Worm (Caenorhabditis elegans): ENCODE data around the gene Y113G7B.15.

Gene Y113G7B.15

ce11 chrV:20186579-20186978 is 47.1 kb downstream of the Y113G7B.15 start, which contains the start of gene srz-16:
Gene srz-16, minus strand, starts transcription at chrV:20186679.
- TF ChIP-seq dao-5 (tag; optimal IDR thresholded peaks at IDR 0.05) (no peak), him-1 (tag; optimal IDR thresholded peaks at IDR 0.05) (no peak), W03F9.2 (tag; optimal IDR thresholded peaks at IDR 0.05) (no peak)

ce11 chrV:20182311-20182710 is 51.3 kb downstream of the Y113G7B.15 start:
- TF ChIP-seq dao-5 (tag; optimal IDR thresholded peaks at IDR 0.05) = no peak
- no peak for TF ChIP-seq him-1 (tag; optimal IDR thresholded peaks at IDR 0.05)
- no peak for TF ChIP-seq W03F9.2 (tag; optimal IDR thresholded peaks at IDR 0.05)
